Fruit fly (Drosophila melanogaster): ENCODE results near the gene CG44325.

CG44325 gene

dm6 chrX:9029900-9030373 is 48.4 kb downstream of the CG44325 start, which contains the start of gene Nost:
Gene Nost (plus strand): TSS chrX:9030205.
- TF ChIP-seq Hnf4 (GFP tag; optimal IDR thresholded peaks at IDR 0.05) (no peak), fru (GFP tag; optimal IDR thresholded peaks at IDR 0.05) (no peak), Rel (GFP tag; optimal IDR thresholded peaks at IDR 0.05) (no peak), Rel (tag; optimal IDR thresholded peaks at IDR 0.05) (peak; percentile 2), Sp1 (GFP tag; optimal IDR thresholded peaks at IDR 0.05) (peak; percentile 2), CrebA (GFP tag; optimal IDR thresholded peaks at IDR 0.05; ENCODE audit: borderline replicate concordance) (peak; percentile 24), psq (GFP tag; optimal IDR thresholded peaks at IDR 0.05) (no peak), usp (GFP tag; optimal IDR thresholded peaks at IDR 0.05) (no peak), Dif (GFP tag; optimal IDR thresholded peaks at IDR 0.05; ENCODE audit: partially characterized antibody) (peak; percentile 95), CG32264 (GFP tag; optimal IDR thresholded peaks at IDR 0.05) (no peak), sage (GFP tag; optimal IDR thresholded peaks at IDR 0.05) (no peak), ey (GFP tag; optimal IDR thresholded peaks at IDR 0.05) (no peak), Hr78 (GFP tag; optimal IDR thresholded peaks at IDR 0.05) (no peak), foxo (GFP tag; optimal IDR thresholded peaks at IDR 0.05) (no peak), dl (GFP tag; optimal IDR thresholded peaks at IDR 0.05; ENCODE audit: insufficient read depth in 1 of 2, partially characterized antibody in 2 of 2) (peak; percentile 92 to 95), Dfd (GFP tag; optimal IDR thresholded peaks at IDR 0.05) (no peak), OdsH (GFP tag; optimal IDR thresholded peaks at IDR 0.05) (no peak), Abd-B (GFP tag; optimal IDR thresholded peaks at IDR 0.05) (no peak), h (GFP tag; optimal IDR thresholded peaks at IDR 0.05) (peak; percentile 31), br (GFP tag; optimal IDR thresholded peaks at IDR 0.05) (no peak), N (GFP tag; optimal IDR thresholded peaks at IDR 0.05) (no peak), Vsx2 (GFP tag; optimal IDR thresholded peaks at IDR 0.05; ENCODE audit: partially characterized antibody) (peak; percentile 85)

DNA sequence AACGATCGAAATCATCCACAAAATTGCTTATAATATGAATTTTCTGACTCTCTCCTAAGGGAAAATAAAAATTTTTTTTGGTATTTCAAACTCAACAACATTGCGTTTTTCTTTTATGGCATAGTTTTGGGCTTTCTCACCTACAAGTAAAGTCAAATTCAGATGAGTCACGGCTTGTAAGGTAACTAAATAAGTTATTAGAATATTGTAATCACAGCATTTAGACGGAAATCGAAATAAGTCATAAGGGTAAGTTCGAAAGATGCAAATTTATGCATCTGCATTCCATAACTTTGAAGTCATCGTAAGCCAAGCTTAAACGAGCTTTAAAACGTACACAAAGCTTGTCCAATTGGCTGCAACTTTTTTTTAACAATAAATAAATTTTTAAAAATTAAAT is 48.9 kb downstream of the CG44325 start:
- TF ChIP-seq sage (GFP tag; optimal IDR thresholded peaks at IDR 0.05) (no peak), brk (GFP tag; optimal IDR thresholded peaks at IDR 0.05) (no peak), CG32264 (GFP tag; optimal IDR thresholded peaks at IDR 0.05) (no peak), HLH106 (tag; optimal IDR thresholded peaks at IDR 0.05) (no peak), fru (GFP tag; optimal IDR thresholded peaks at IDR 0.05) (no peak), Sp1 (GFP tag; optimal IDR thresholded peaks at IDR 0.05) (no peak), pan (optimal IDR thresholded peaks at IDR 0.05) (no peak), tai (GFP tag; optimal IDR thresholded peaks at IDR 0.05) (no peak), Mio (GFP tag; optimal IDR thresholded peaks at IDR 0.05) (no peak), Dfd (GFP tag; optimal IDR thresholded peaks at IDR 0.05) (no peak), OdsH (GFP tag; optimal IDR thresholded peaks at IDR 0.05) (no peak), woc (GFP tag; optimal IDR thresholded peaks at IDR 0.05) (no peak), Vsx2 (GFP tag; optimal IDR thresholded peaks at IDR 0.05; ENCODE audit: partially characterized antibody) (no peak), CG9705 (GFP tag; optimal IDR thresholded peaks at IDR 0.05) (no peak), dmrt93B (GFP tag; optimal IDR thresholded peaks at IDR 0.05) (no peak), sv (GFP tag; optimal IDR thresholded peaks at IDR 0.05) (no peak), br (GFP tag; optimal IDR thresholded peaks at IDR 0.05) (no peak), N (GFP tag; optimal IDR thresholded peaks at IDR 0.05) (no peak)
